Fruit fly (Drosophila melanogaster) whole organism, embryonic: ENCODE data around the gene CG15572.

Source experiments
- Adf1 ChIP-seq: fragments of 200-800 bp; sonication (Bioruptor generic); IDR thresholded peaks from 2 replicates; pipeline ENCODE4 v1.3.6; 2022; ENCODE audit warnings: missing biosample characterization, missing genetic modification characterization
- Aef1 ChIP-seq: fragments of 200-800 bp; sonication (Bioruptor generic); IDR thresholded peaks from 3 replicates; pipeline ENCODE4 v1.3.6; 2022; ENCODE audit warnings: missing biosample characterization, missing genetic modification characterization
- Atf6 ChIP-seq: fragments of 200-800 bp; sonication (Bioruptor generic); IDR thresholded peaks from 2 replicates; pipeline ENCODE4 v1.3.6; 2022; ENCODE audit warnings: missing biosample characterization, missing genetic modification characterization
- CG10979 ChIP-seq: fragments of 200-800 bp; sonication (Bioruptor generic); optimal IDR thresholded peaks from 2 replicates; lab custom pipeline; 2018; ENCODE audit warnings: missing biosample characterization, mild to moderate bottlenecking, missing genetic modification characterization, moderate library complexity
- CG11504 ChIP-seq: fragments of 200-800 bp; sonication (Bioruptor generic); optimal IDR thresholded peaks from 3 replicates; lab custom pipeline; 2019; ENCODE audit warnings: missing biosample characterization, mild to moderate bottlenecking, missing genetic modification characterization, moderate library complexity
- CG12659 ChIP-seq: fragments of 200-800 bp; sonication (Bioruptor generic); optimal IDR thresholded peaks from 3 replicates; lab custom pipeline; 2017; ENCODE audit warnings: mild to moderate bottlenecking, missing biosample characterization, missing genetic modification reagents, missing genetic modification characterization
- CG15696 ChIP-seq: fragments of 200-800 bp; sonication (Bioruptor generic); optimal IDR thresholded peaks from 2 replicates; lab custom pipeline; 2019; ENCODE audit warnings: missing biosample characterization, mild to moderate bottlenecking, missing genetic modification characterization, moderate library complexity
- CG16779 ChIP-seq: fragments of 200-800 bp; sonication (Bioruptor generic); IDR thresholded peaks from 2 replicates; pipeline ENCODE4 v1.3.6; 2022; ENCODE audit warnings: missing biosample characterization, missing genetic modification characterization
- CG2120 ChIP-seq: fragments of 200-800 bp; sonication (Bioruptor generic); optimal IDR thresholded peaks from 3 replicates; lab custom pipeline; 2016; ENCODE audit warnings: missing biosample characterization, missing genetic modification characterization
- CG3065 ChIP-seq: fragments of 200-800 bp; sonication (Bioruptor generic); optimal IDR thresholded peaks from 2 replicates; lab custom pipeline; 2016; ENCODE audit warnings: missing biosample characterization, missing genetic modification characterization
- CG32767 ChIP-seq: fragments of 200-800 bp; sonication (Bioruptor generic); IDR thresholded peaks from 2 replicates; pipeline ENCODE4 v1.3.6; 2022; ENCODE audit warnings: missing biosample characterization, missing genetic modification characterization
- CG4730 ChIP-seq: fragments of 200-800 bp; sonication (Bioruptor generic); IDR thresholded peaks from 2 replicates; pipeline ENCODE4 v1.3.6; 2022; ENCODE audit warnings: missing biosample characterization, missing genetic modification characterization
- CG6791 ChIP-seq: fragments of 200-800 bp; sonication (Bioruptor generic); IDR thresholded peaks from 3 replicates; pipeline ENCODE4 v1.3.6; 2022; ENCODE audit warnings: missing biosample characterization, missing genetic modification characterization; ENCODE audit not compliant: partially characterized antibody
- CG8924 ChIP-seq: fragments of 200-800 bp; optimal IDR thresholded peaks from 3 replicates; lab custom pipeline; 2019; ENCODE audit warnings: missing biosample characterization, mild to moderate bottlenecking, missing genetic modification characterization, moderate library complexity
- CG9817 ChIP-seq: fragments of 200-800 bp; sonication (Bioruptor generic); optimal IDR thresholded peaks from 2 replicates; lab custom pipeline; 2018; ENCODE audit warnings: missing biosample characterization, mild to moderate bottlenecking, missing genetic modification characterization, moderate library complexity
- CrebB ChIP-seq: fragments of 200-800 bp; sonication (Bioruptor generic); optimal IDR thresholded peaks from 3 replicates; lab custom pipeline; 2018; ENCODE audit warnings: missing biosample characterization, mild to moderate bottlenecking, missing genetic modification characterization
- D19A ChIP-seq: fragments of 200-800 bp; optimal IDR thresholded peaks from 3 replicates; lab custom pipeline; 2019; ENCODE audit warnings: missing biosample characterization, mild to moderate bottlenecking, missing genetic modification characterization, moderate library complexity
- Dbx ChIP-seq: fragments of 200-800 bp; sonication (Bioruptor generic); IDR thresholded peaks from 3 replicates; pipeline ENCODE4 v1.3.6; 2022; ENCODE audit warnings: missing biosample characterization, missing genetic modification characterization
- Deaf1 ChIP-seq: fragments of 200-800 bp; optimal IDR thresholded peaks from 3 replicates; lab custom pipeline; 2019; ENCODE audit warnings: missing biosample characterization, mild to moderate bottlenecking, missing genetic modification characterization, moderate library complexity
- Dref ChIP-seq: fragments of 200-800 bp; sonication (Bioruptor generic); IDR thresholded peaks from 2 replicates; pipeline ENCODE4 v1.3.6; 2022; ENCODE audit warnings: missing biosample characterization, missing genetic modification characterization
- HHEX ChIP-seq: fragments of 200-800 bp; sonication (Bioruptor generic); optimal IDR thresholded peaks from 3 replicates; lab custom pipeline; 2017; ENCODE audit warnings: missing biosample characterization, mild to moderate bottlenecking, missing genetic modification characterization, missing genetic modification reagents
- HLH54F ChIP-seq: fragments of 200-800 bp; sonication (Bioruptor generic); optimal IDR thresholded peaks from 3 replicates; lab custom pipeline; 2016; ENCODE audit warnings: missing biosample characterization, missing genetic modification characterization
- HmgZ ChIP-seq: fragments of 200-800 bp; sonication (Bioruptor generic); optimal IDR thresholded peaks from 2 replicates; lab custom pipeline; 2018; ENCODE audit warnings: missing biosample characterization, mild to moderate bottlenecking, missing genetic modification characterization
- Med ChIP-seq: fragments of 200-800 bp; sonication (Bioruptor generic); peaks from one replicate; lab custom pipeline; 2016; ENCODE audit warnings: missing biosample characterization, missing genetic modification characterization, mild to moderate bottlenecking, inconsistent platforms, moderate library complexity
- Meics ChIP-seq: fragments of 200-800 bp; sonication (Bioruptor generic); optimal IDR thresholded peaks from 2 replicates; lab custom pipeline; 2017; ENCODE audit warnings: missing biosample characterization, mild to moderate bottlenecking, missing genetic modification characterization
- Oaz ChIP-seq: fragments of 200-800 bp; sonication (Bioruptor generic); IDR thresholded peaks from 2 replicates; pipeline ENCODE4 v1.3.6; 2022; ENCODE audit warnings: missing biosample characterization, missing genetic modification characterization
- Optix ChIP-seq: fragments of 200-800 bp; sonication (Bioruptor generic); IDR thresholded peaks from 3 replicates; pipeline ENCODE4 v1.3.6; 2022; ENCODE audit warnings: missing biosample characterization, missing genetic modification characterization
- PHDP ChIP-seq: fragments of 200-800 bp; sonication (Bioruptor generic); optimal IDR thresholded peaks from 3 replicates; lab custom pipeline; 2018; ENCODE audit warnings: missing biosample characterization, mild to moderate bottlenecking, missing genetic modification characterization, moderate library complexity
- Sox102F ChIP-seq: fragments of 200-800 bp; sonication (Bioruptor generic); optimal IDR thresholded peaks from 2 replicates; lab custom pipeline; 2018; ENCODE audit warnings: missing biosample characterization, mild to moderate bottlenecking, missing genetic modification characterization, moderate library complexity
- Ssrp ChIP-seq: fragments of 200-800 bp; sonication (Bioruptor generic); optimal IDR thresholded peaks from 2 replicates; lab custom pipeline; 2018; ENCODE audit warnings: missing biosample characterization, mild to moderate bottlenecking, missing genetic modification characterization, moderate library complexity
- al ChIP-seq: fragments of 200-800 bp; sonication (Bioruptor generic); IDR thresholded peaks from 2 replicates; pipeline ENCODE4 v1.3.6; 2022; ENCODE audit warnings: missing biosample characterization, missing genetic modification characterization
- bsh ChIP-seq, 2 experiments: fragments of 200-800 bp; sonication (Bioruptor generic); optimal IDR thresholded peaks; 2 replicates each; lab custom pipeline; 2017 to 2018; ENCODE audit warnings: mild to moderate bottlenecking in 2 of 2, missing biosample characterization in 2 of 2, missing genetic modification characterization in 2 of 2, moderate library complexity in 1 of 2
- dmrt99B ChIP-seq: fragments of 200-800 bp; sonication (Bioruptor generic); optimal IDR thresholded peaks from 2 replicates; lab custom pipeline; 2018; ENCODE audit warnings: missing biosample characterization, mild to moderate bottlenecking, missing genetic modification characterization, moderate library complexity
- fu2 ChIP-seq: fragments of 200-800 bp; sonication (Bioruptor generic); optimal IDR thresholded peaks from 2 replicates; lab custom pipeline; 2016; ENCODE audit warnings: missing biosample characterization, missing genetic modification characterization
- gem ChIP-seq: fragments of 200-800 bp; sonication (Bioruptor generic); optimal IDR thresholded peaks from 2 replicates; lab custom pipeline; 2019; ENCODE audit warnings: missing biosample characterization, mild to moderate bottlenecking, missing genetic modification characterization, moderate library complexity
- gsb ChIP-seq: fragments of 200-800 bp; sonication (Bioruptor generic); IDR thresholded peaks from 2 replicates; pipeline ENCODE4 v1.3.6; 2022; ENCODE audit warnings: missing biosample characterization, missing genetic modification characterization
- kni ChIP-seq: fragments of 200-800 bp; sonication (Bioruptor generic); optimal IDR thresholded peaks from 3 replicates; lab custom pipeline; 2017; ENCODE audit warnings: mild to moderate bottlenecking, missing biosample characterization, missing genetic modification reagents, missing genetic modification characterization
- lola ChIP-seq, 3 experiments: fragments of >200 bp in 2 of 3; fragments of 200-800 bp in 1 of 3; sonication (Bioruptor generic) in 1 of 3; optimal IDR thresholded peaks; 2 replicates each; lab custom pipeline; 2017 to 2019; ENCODE audit warnings: missing biosample characterization in 3 of 3, missing genetic modification characterization in 3 of 3, mild to moderate bottlenecking in 1 of 3, moderate library complexity in 1 of 3
- nom ChIP-seq: fragments of 200-800 bp; sonication (Bioruptor generic); optimal IDR thresholded peaks from 2 replicates; lab custom pipeline; 2017; ENCODE audit warnings: missing biosample characterization, missing genetic modification characterization, mild to moderate bottlenecking, moderate library complexity, missing genetic modification reagents
- prd ChIP-seq, 3 experiments: fragments of >200 bp in 2 of 3; fragments of 200-800 bp in 1 of 3; sonication (Bioruptor generic) in 1 of 3; optimal IDR thresholded peaks in 2 of 3; IDR thresholded peaks in 1 of 3; 2 replicates in 2 of 3; 3 replicates in 1 of 3; pipeline versions ENCODE4 v1.3.6 to Lab custom; 2017 to 2022; ENCODE audit warnings: missing biosample characterization in 1 of 3, missing genetic modification characterization in 1 of 3
- pros ChIP-seq: fragments of 200-800 bp; sonication (Bioruptor generic); optimal IDR thresholded peaks from 3 replicates; lab custom pipeline; 2019; ENCODE audit warnings: missing biosample characterization, mild to moderate bottlenecking, missing genetic modification characterization, moderate library complexity
- repo ChIP-seq: fragments of 200-800 bp; sonication (Bioruptor generic); optimal IDR thresholded peaks from 2 replicates; lab custom pipeline; 2016; ENCODE audit warnings: missing biosample characterization, missing genetic modification characterization
- schlank ChIP-seq: fragments of 200-800 bp; sonication (Bioruptor generic); optimal IDR thresholded peaks from 2 replicates; lab custom pipeline; 2018; ENCODE audit warnings: missing biosample characterization, mild to moderate bottlenecking, missing genetic modification characterization
- scrt ChIP-seq: fragments of 200-800 bp; sonication (Bioruptor generic); optimal IDR thresholded peaks from 2 replicates; lab custom pipeline; 2018; ENCODE audit warnings: missing biosample characterization, mild to moderate bottlenecking, missing genetic modification characterization, moderate library complexity
- sisA ChIP-seq: fragments of 200-800 bp; sonication (Bioruptor generic); IDR thresholded peaks from 2 replicates; pipeline ENCODE4 v1.3.6; 2022; ENCODE audit warnings: missing biosample characterization, missing genetic modification characterization
- tna ChIP-seq: fragments of 200-800 bp; sonication (Bioruptor generic); IDR thresholded peaks from 2 replicates; pipeline ENCODE4 v1.3.6; 2022; ENCODE audit warnings: missing biosample characterization, missing genetic modification characterization; ENCODE audit not compliant: partially characterized antibody
- tup ChIP-seq: fragments of 200-800 bp; sonication (Bioruptor generic); optimal IDR thresholded peaks from 2 replicates; lab custom pipeline; 2016; ENCODE audit warnings: missing biosample characterization, mild to moderate bottlenecking, missing genetic modification characterization, moderate library complexity
- unc-4 ChIP-seq: fragments of 200-800 bp; sonication (Bioruptor generic); IDR thresholded peaks from 2 replicates; pipeline ENCODE4 v1.3.6; 2022; ENCODE audit warnings: missing biosample characterization, missing genetic modification characterization; ENCODE audit not compliant: partially characterized antibody
- zfh2 ChIP-seq: fragments of 200-800 bp; sonication (Bioruptor generic); optimal IDR thresholded peaks from 2 replicates; lab custom pipeline; 2016; ENCODE audit warnings: missing biosample characterization, missing genetic modification characterization

Gene CG15572

dm6 chrX:4262661-4263060, 5.8 kb upstream of the CG15572 start (continued):
- TF ChIP-seq CG12659 (GFP tag; lab: Kevin White, UChicago) (peak; percentile 21), CG4730 (GFP tag; lab: Robert Waterston, UW) (0 out of 2 replicates have a peak, but pooled peaks have one; percentile 14), PHDP (tag; lab: Kevin White, UChicago) (peak; percentile 47), Aef1 (GFP tag; lab: Robert Waterston, UW) (0 out of 3 replicates have a peak, but pooled peaks have one; percentile 23), Med (GFP tag; lab: Kevin White, UChicago) (peak; percentile 90), D19A (tag; lab: Kevin White, UChicago) (peak; percentile 22), kni (no peak), tup (GFP tag; lab: Kevin White, UChicago) (no peak), Adf1 (no peak), CG10979 (peak; percentile 46), CG2120 (GFP tag; lab: Kevin White, UChicago) (peak; percentile 73), sisA (GFP tag; lab: Robert Waterston, UW) (peak; percentile 57), bsh (GFP tag; optimal IDR thresholded peaks at IDR 0.05; lab: Kevin White, UChicago) (peak in 1 of 2 experiments; percentile 55), CG9817 (tag; lab: Kevin White, UChicago) (peak; percentile 34), Meics (GFP tag; lab: Kevin White, UChicago) (peak; percentile 65), CG16779 (no peak), dmrt99B (tag; lab: Kevin White, UChicago) (peak; percentile 66), gsb (GFP tag; lab: Robert Waterston, UW) (no peak), CG32767 (GFP tag; lab: Robert Waterston, UW) (no peak), Dref (GFP tag; lab: Robert Waterston, UW) (no peak), Deaf1 (tag; lab: Kevin White, UChicago) (peak; percentile 7), HLH54F (GFP tag; lab: Kevin White, UChicago) (peak; percentile 19), CG15696 (tag; lab: Kevin White, UChicago) (no peak), zfh2 (GFP tag; lab: Kevin White, UChicago) (peak; percentile 23), repo (GFP tag; lab: Kevin White, UChicago) (peak; percentile 35), HHEX (GFP tag; lab: Kevin White, UChicago) (peak; percentile 45), Optix (GFP tag; lab: Robert Waterston, UW) (peak; percentile 22; the same call in 1 of the 3 replicates), Oaz (0 out of 2 replicates have a peak, but pooled peaks have one; percentile 27), HmgZ (tag; lab: Kevin White, UChicago) (peak; percentile 37), nom (no peak), gem (peak; percentile 68), schlank (tag; lab: Kevin White, UChicago) (peak; percentile 39), al (GFP tag; lab: Robert Waterston, UW) (0 out of 2 replicates have a peak, but pooled peaks have one; percentile 18), Dbx (GFP tag; lab: Robert Waterston, UW) (0 out of 3 replicates have a peak, but pooled peaks have one; percentile 15), Ssrp (tag; lab: Kevin White, UChicago) (peak; percentile 16), prd (optimal IDR thresholded peaks at IDR 0.05; lab: Kevin White, UChicago) (no peak), prd (GFP tag; IDR thresholded peaks at IDR 0.05; lab: Robert Waterston, UW) (peak; percentile 76), fu2 (GFP tag; lab: Kevin White, UChicago) (peak; percentile 13), lola (GFP tag; optimal IDR thresholded peaks at IDR 0.05; lab: Kevin White, UChicago) (peak in 1 of 3 experiments; percentile 42), pros (GFP tag; lab: Kevin White, UChicago) (no peak), Atf6 (GFP tag; lab: Robert Waterston, UW) (0 out of 2 replicates have a peak, but pooled peaks have one; percentile 41), Sox102F (peak; percentile 41), unc-4 (GFP tag; lab: Robert Waterston, UW) (no peak), tna (GFP tag; lab: Robert Waterston, UW) (no peak), CG6791 (GFP tag; lab: Robert Waterston, UW) (no peak), CG3065 (GFP tag; lab: Kevin White, UChicago) (no peak), scrt (GFP tag; lab: Kevin White, UChicago) (peak; percentile 33), CG8924 (tag; lab: Kevin White, UChicago) (peak; percentile 39), CrebB (tag; lab: Kevin White, UChicago) (no peak), CG11504 (tag; lab: Kevin White, UChicago) (peak; percentile 66)
